Worm (Caenorhabditis elegans) whole organism, L4 larva: ENCODE results near the gene C47E12.14.

Experiments
- F44E2.7 ChIP-seq: fragments of 200-800 bp; sonication (Bioruptor generic); IDR thresholded peaks from 2 replicates; pipeline ENCODE4 v2.1.2; 2022; ENCODE audit warnings: missing genetic modification characterization, missing compliant biosample characterization
- R02D3.7 ChIP-seq: fragments of 150-350 bp; sonication (generic microtip); optimal IDR thresholded peaks from 3 replicates; lab custom pipeline; 2014; ENCODE audit warnings: missing biosample characterization, missing genetic modification characterization
- T20F7.1 ChIP-seq: fragments of 200-800 bp; sonication (Bioruptor generic); optimal IDR thresholded peaks from 2 replicates; lab custom pipeline; 2018; ENCODE audit warnings: mild to moderate bottlenecking, missing genetic modification characterization, missing compliant biosample characterization
- Y48G9A.11 ChIP-seq: fragments of 200-800 bp; sonication (Bioruptor generic); IDR thresholded peaks from 2 replicates; pipeline ENCODE4 v1.3.6; 2022; ENCODE audit warnings: missing genetic modification reagents, missing genetic modification characterization, missing compliant biosample characterization
- Y75B8A.6 ChIP-seq: fragments of 200-800 bp; sonication (Bioruptor generic); IDR thresholded peaks from 2 replicates; pipeline ENCODE4 v1.3.6; 2022; ENCODE audit warnings: missing genetic modification reagents, missing genetic modification characterization, missing compliant biosample characterization
- ZK337.2 ChIP-seq: fragments of 200-800 bp; sonication (Bioruptor generic); IDR thresholded peaks from 2 replicates; pipeline ENCODE4 v1.3.6; 2022; ENCODE audit warnings: missing genetic modification reagents, missing genetic modification characterization, missing compliant biosample characterization
- aly-2 ChIP-seq: sonication (generic microtip); optimal IDR thresholded peaks from 2 replicates; lab custom pipeline; 2018; ENCODE audit warnings: missing biosample characterization, missing genetic modification characterization
- ama-1 ChIP-seq: fragments of 150-350 bp; optimal IDR thresholded peaks from 2 replicates; lab custom pipeline; 2014; ENCODE audit warnings: inconsistent platforms, mixed read lengths
- arid-1 ChIP-seq: fragments of 200-800 bp; sonication (Bioruptor generic); conservative IDR thresholded peaks from 2 replicates; pipeline ENCODE4 v1.3.6; 2022; ENCODE audit warnings: missing genetic modification reagents, missing genetic modification characterization, missing compliant biosample characterization
- ceh-28 ChIP-seq: fragments of 150-350 bp; optimal IDR thresholded peaks from 2 replicates; lab custom pipeline; 2014; ENCODE audit warnings: missing biosample characterization, missing genetic modification reagents, missing genetic modification characterization
- daf-12 ChIP-seq: fragments of 150-350 bp; optimal IDR thresholded peaks from 2 replicates; lab custom pipeline; 2014; ENCODE audit warnings: missing biosample characterization, missing genetic modification reagents, missing genetic modification characterization
- daf-19 ChIP-seq: fragments of 200-800 bp; sonication (Bioruptor generic); conservative IDR thresholded peaks from 2 replicates; pipeline ENCODE4 v1.3.6; 2022; ENCODE audit warnings: missing genetic modification characterization, missing compliant biosample characterization
- daf-8 ChIP-seq: fragments of 200-800 bp; sonication (Bioruptor generic); IDR thresholded peaks from 2 replicates; pipeline ENCODE4 v1.3.6; 2022; ENCODE audit warnings: missing genetic modification characterization, missing compliant biosample characterization
- dmd-8 ChIP-seq: fragments of 200-800 bp; sonication (Bioruptor generic); IDR thresholded peaks from 2 replicates; pipeline ENCODE4 v1.3.6; 2022; ENCODE audit warnings: missing genetic modification characterization, missing compliant biosample characterization
- egl-27 ChIP-seq: sonication (generic microtip); optimal IDR thresholded peaks from 3 replicates; lab custom pipeline; 2017; ENCODE audit warnings: missing biosample characterization, missing genetic modification reagents, missing genetic modification characterization
- fkh-10 ChIP-seq: fragments of 150-350 bp; optimal IDR thresholded peaks from 2 replicates; lab custom pipeline; 2014; ENCODE audit warnings: missing biosample characterization, missing genetic modification reagents, missing genetic modification characterization
- gei-8 ChIP-seq: fragments of 200-800 bp; sonication (Bioruptor generic); optimal IDR thresholded peaks from 2 replicates; lab custom pipeline; 2018; ENCODE audit warnings: mild to moderate bottlenecking, missing genetic modification characterization, missing compliant biosample characterization
- hif-1 ChIP-seq, 2 experiments: sonication (generic microtip); optimal IDR thresholded peaks; 2 replicates each; lab custom pipeline; 2016 to 2017; ENCODE audit warnings: missing compliant biosample characterization in 2 of 2, missing genetic modification characterization in 2 of 2, missing genetic modification reagents in 2 of 2, missing genotype in 2 of 2, mild to moderate bottlenecking in 1 of 2
- hlh-11 ChIP-seq: fragments of 200-800 bp; sonication (Bioruptor generic); optimal IDR thresholded peaks from 2 replicates; lab custom pipeline; 2018; ENCODE audit warnings: mild to moderate bottlenecking, missing genetic modification characterization, missing compliant biosample characterization
- hlh-30 ChIP-seq: sonication (generic microtip); optimal IDR thresholded peaks from 2 replicates; lab custom pipeline; 2017; ENCODE audit warnings: antibody characterized with exemption, mild to moderate bottlenecking, missing genetic modification characterization, missing compliant biosample characterization; ENCODE audit not compliant: insufficient read depth
- lim-7 ChIP-seq: fragments of 200-800 bp; sonication (Bioruptor generic); IDR thresholded peaks from 2 replicates; pipeline ENCODE4 v1.3.6; 2022; ENCODE audit warnings: missing genetic modification characterization, missing compliant biosample characterization
- lin-1 ChIP-seq: fragments of 200-800 bp; sonication (Bioruptor generic); IDR thresholded peaks from 2 replicates; pipeline ENCODE4 v1.3.6; 2022; ENCODE audit warnings: missing genetic modification reagents, missing genetic modification characterization, missing compliant biosample characterization
- lin-13 ChIP-seq: fragments of 150-350 bp; optimal IDR thresholded peaks from 2 replicates; lab custom pipeline; 2014; ENCODE audit warnings: missing biosample characterization, missing genetic modification reagents, missing genetic modification characterization
- lin-15B ChIP-seq: fragments of 150-350 bp; sonication (generic microtip); optimal IDR thresholded peaks from 3 replicates; lab custom pipeline; 2014; ENCODE audit warnings: missing biosample characterization, missing genetic modification characterization
- lir-3 ChIP-seq: sonication (generic microtip); optimal IDR thresholded peaks from 2 replicates; lab custom pipeline; 2016; ENCODE audit warnings: mild to moderate bottlenecking, missing genetic modification characterization, missing compliant biosample characterization
- lsy-2 ChIP-seq, 2 experiments: fragments of 150-350 bp in 1 of 2; sonication (generic microtip) in 1 of 2; optimal IDR thresholded peaks; 2 replicates each; lab custom pipeline; 2014 to 2017; ENCODE audit warnings: missing biosample characterization in 2 of 2, missing genetic modification characterization in 2 of 2
- madf-9 ChIP-seq: fragments of 200-800 bp; sonication (Bioruptor generic); conservative IDR thresholded peaks from 2 replicates; pipeline ENCODE4 v1.3.6; 2022; ENCODE audit warnings: missing genetic modification reagents, missing genetic modification characterization, missing compliant biosample characterization
- mdl-1 ChIP-seq, 2 experiments: fragments of 150-350 bp in 1 of 2; sonication (generic microtip) in 1 of 2; optimal IDR thresholded peaks; 2 replicates each; lab custom pipeline; 2014 to 2017; ENCODE audit warnings: missing biosample characterization in 2 of 2, missing genetic modification characterization in 2 of 2
- mep-1 ChIP-seq: fragments of 150-350 bp; sonication (generic microtip); optimal IDR thresholded peaks from 3 replicates; lab custom pipeline; 2014; ENCODE audit warnings: missing biosample characterization, missing genetic modification characterization
- mes-2 ChIP-seq: sonication (generic microtip); optimal IDR thresholded peaks from 2 replicates; lab custom pipeline; 2016; ENCODE audit warnings: missing genotype, mild to moderate bottlenecking, missing genetic modification characterization, missing compliant biosample characterization; ENCODE audit not compliant: poor library complexity, severe bottlenecking
- mxl-3 ChIP-seq: fragments of 200-800 bp; sonication (Bioruptor generic); optimal IDR thresholded peaks from 2 replicates; lab custom pipeline; 2018; ENCODE audit warnings: mild to moderate bottlenecking, missing genetic modification characterization, missing compliant biosample characterization
- nhr-10 ChIP-seq: fragments of 150-350 bp; optimal IDR thresholded peaks from 2 replicates; lab custom pipeline; 2014; ENCODE audit warnings: missing biosample characterization, missing genetic modification characterization
- nhr-102 ChIP-seq: sonication (generic microtip); optimal IDR thresholded peaks from 2 replicates; lab custom pipeline; 2016; ENCODE audit warnings: mild to moderate bottlenecking, missing genetic modification characterization, moderate library complexity, missing compliant biosample characterization
- nhr-41 ChIP-seq: fragments of 200-800 bp; sonication (Bioruptor generic); IDR thresholded peaks from 2 replicates; pipeline ENCODE4 v1.3.6; 2022; ENCODE audit warnings: missing genetic modification reagents, missing genetic modification characterization, missing compliant biosample characterization
- pqm-1 ChIP-seq: sonication (generic microtip); optimal IDR thresholded peaks from 2 replicates; lab custom pipeline; 2017; ENCODE audit warnings: missing biosample characterization, missing genetic modification characterization
- rbr-2 ChIP-seq: sonication (generic microtip); optimal IDR thresholded peaks from 2 replicates; lab custom pipeline; 2016; ENCODE audit warnings: missing genotype, missing genetic modification characterization, missing compliant biosample characterization
- skn-1 ChIP-seq: fragments of 150-350 bp; optimal IDR thresholded peaks from 2 replicates; lab custom pipeline; 2014; ENCODE audit warnings: missing biosample characterization, missing genetic modification characterization
- snpc-1.2 ChIP-seq: fragments of 200-800 bp; sonication (Bioruptor generic); IDR thresholded peaks from 2 replicates; pipeline ENCODE4 v1.3.6; 2022; ENCODE audit warnings: missing genetic modification reagents, missing genetic modification characterization, missing compliant biosample characterization
- unc-130 ChIP-seq: sonication (generic microtip); optimal IDR thresholded peaks from 2 replicates; lab custom pipeline; 2016; ENCODE audit warnings: missing genetic modification reagents, missing genetic modification characterization, missing compliant biosample characterization
- unc-62 ChIP-seq, 3 experiments: fragments of 150-350 bp in 1 of 3; sonication (generic microtip); optimal IDR thresholded peaks in 2 of 3; peaks in 1 of 3; 1 replicate in 1 of 3; 2 replicates in 2 of 3; lab custom pipeline; 2014 to 2017; ENCODE audit warnings: missing biosample characterization in 3 of 3, missing genetic modification characterization in 3 of 3, missing genetic modification reagents in 3 of 3, missing genotype in 1 of 3
- zag-1 ChIP-seq: fragments of 150-350 bp; optimal IDR thresholded peaks from 2 replicates; lab custom pipeline; 2014; ENCODE audit warnings: missing biosample characterization, missing genetic modification characterization
- zfp-3 ChIP-seq: fragments of 200-800 bp; sonication (Bioruptor generic); conservative IDR thresholded peaks from 2 replicates; pipeline ENCODE4 v1.3.6; 2022; ENCODE audit warnings: missing genetic modification reagents, missing genetic modification characterization, missing compliant biosample characterization
- zip-2 ChIP-seq: fragments of 150-350 bp; optimal IDR thresholded peaks from 2 replicates; lab custom pipeline; 2014; ENCODE audit warnings: missing biosample characterization, missing genetic modification characterization
- ztf-11 ChIP-seq: fragments of 150-350 bp; optimal IDR thresholded peaks from 2 replicates; lab custom pipeline; 2014; ENCODE audit warnings: missing biosample characterization, missing genetic modification characterization

Gene C47E12.14

ce11 chrIV:10006792-10007191 is 30.6 kb upstream of the C47E12.14 start, which contains the start of gene C47E12.13:
Gene C47E12.13 (minus strand): TSS chrIV:10006892.
- TF ChIP-seq aly-2 (tag; lab: Kevin White, UChicago): no peak
- no peak for TF ChIP-seq mxl-3 (GFP tag; lab: Kevin White, UChicago)
- no peak for TF ChIP-seq ztf-11 (tag; lab: Kevin White, UChicago)
- TF ChIP-seq mes-2 (tag; lab: Kevin White, UChicago): no peak
- no peak for TF ChIP-seq hlh-30 (tag; lab: Kevin White, UChicago)
- no peak for TF ChIP-seq nhr-41 (GFP tag; lab: Robert Waterston, UW)
- no peak for TF ChIP-seq lir-3 (tag; lab: Kevin White, UChicago)
- TF ChIP-seq mep-1 (tag; lab: Kevin White, UChicago): no peak
- no peak for TF ChIP-seq daf-8 (GFP tag; lab: Robert Waterston, UW)
- TF ChIP-seq mdl-1 (tag; optimal IDR thresholded peaks at IDR 0.05; lab: Kevin White, UChicago): no peak
- no peak for TF ChIP-seq Y75B8A.6 (GFP tag; lab: Robert Waterston, UW)
- TF ChIP-seq rbr-2: no peak
- TF ChIP-seq ceh-28 (tag; lab: Kevin White, UChicago): no peak
- TF ChIP-seq lim-7 (GFP tag; lab: Robert Waterston, UW): no peak
- TF ChIP-seq hlh-11 (tag; lab: Kevin White, UChicago): no peak
- no peak for TF ChIP-seq unc-130
- TF ChIP-seq R02D3.7 (tag; lab: Kevin White, UChicago): no peak

DNA sequence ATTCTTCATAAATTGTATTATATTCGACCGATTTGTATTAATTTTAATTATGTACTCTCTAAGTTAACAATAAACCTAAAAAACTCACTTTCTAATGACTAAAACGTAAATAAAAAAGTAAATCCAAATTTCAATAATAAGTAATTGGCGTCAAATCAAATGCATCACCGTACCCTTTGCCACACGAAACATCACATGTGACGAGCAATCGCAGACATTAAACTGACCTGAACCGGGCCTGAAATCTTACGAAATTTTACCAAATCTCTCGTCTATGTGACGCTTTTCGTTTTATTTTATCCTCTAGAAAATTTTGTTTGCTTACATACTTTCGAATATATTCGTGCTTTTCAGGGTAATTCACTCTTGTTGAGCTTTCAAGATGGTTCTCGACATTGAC is 27.2 kb upstream of the C47E12.14 start, which contains the start of the genes C47E12.2 and sars-1:
C47E12.2 (minus strand) TSS at position 131 of the 400 bp plus-strand sequence.
sars-1 (plus strand) TSS at position 355 of the 400 bp plus-strand sequence.
- TF ChIP-seq mes-2 (tag; lab: Kevin White, UChicago) (peak; percentile 44), F44E2.7 (no peak), lsy-2 (tag; optimal IDR thresholded peaks at IDR 0.05; lab: Kevin White, UChicago) (peak in 1 of 2 experiments; percentile 90), zip-2 (tag; lab: Kevin White, UChicago) (peak; percentile 86), lin-15B (tag; lab: Kevin White, UChicago) (no peak)

DNA sequence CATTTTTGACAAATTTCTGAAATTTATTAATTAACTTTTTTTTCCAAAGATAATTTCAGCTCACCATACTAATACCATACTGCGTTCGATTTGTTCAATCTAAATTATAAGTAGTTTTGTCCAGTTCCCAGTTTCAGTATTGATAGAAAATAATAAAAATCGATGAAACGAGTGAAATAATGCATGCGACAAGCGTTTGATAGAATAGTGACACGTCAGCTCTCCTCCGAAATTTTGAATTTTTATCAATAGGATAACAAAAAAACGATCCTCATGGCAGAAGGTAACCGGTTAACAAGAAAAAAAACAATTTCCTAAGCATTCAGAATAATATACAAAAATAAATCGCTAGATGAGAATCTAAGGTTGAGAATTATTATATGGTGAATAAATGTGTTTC is 25.6 kb upstream of the C47E12.14 start, which contains the start of gene C47E12.3:
C47E12.3 (minus strand) TSS at position 101 of the 400 bp plus-strand sequence.
- no peak for TF ChIP-seq gei-8 (GFP tag; lab: Kevin White, UChicago)
- no peak for TF ChIP-seq lin-1 (GFP tag; lab: Robert Waterston, UW)
- no peak for TF ChIP-seq daf-12
- no peak for TF ChIP-seq T20F7.1 (GFP tag; lab: Kevin White, UChicago)
- no peak for TF ChIP-seq snpc-1.2 (GFP tag; lab: Robert Waterston, UW)
- TF ChIP-seq Y48G9A.11 (GFP tag; lab: Robert Waterston, UW): no peak
- no peak for TF ChIP-seq zfp-3 (GFP tag; lab: Robert Waterston, UW)
- no peak for TF ChIP-seq daf-19

- TF ChIP-seq nhr-102 (tag; lab: Kevin White, UChicago) (no peak), lir-3 (tag; lab: Kevin White, UChicago) (no peak), nhr-10 (no peak), lsy-2 (tag; optimal IDR thresholded peaks at IDR 0.05; lab: Kevin White, UChicago) (peak in 1 of 2 experiments; percentile 57), egl-27 (tag; lab: Kevin White, UChicago) (no peak), lin-13 (no peak), zag-1 (no peak), hif-1 (tag; optimal IDR thresholded peaks at IDR 0.05; lab: Kevin White, UChicago) (peak in 1 of 2 experiments; percentile 13), ama-1 (no peak), unc-62 (GFP tag; optimal IDR thresholded peaks at IDR 0.05 in 1 of 2; lab: Kevin White, UChicago) (no peak), unc-62 (tag; optimal IDR thresholded peaks at IDR 0.05; lab: Kevin White, UChicago) (no peak), ZK337.2 (GFP tag; lab: Robert Waterston, UW) (no peak), skn-1 (tag; lab: Kevin White, UChicago) (no peak), arid-1 (GFP tag; lab: Robert Waterston, UW) (0 out of 2 replicates have a peak, but pooled peaks have one; percentile 4), madf-9 (GFP tag; lab: Robert Waterston, UW) (no peak), ztf-11 (tag; lab: Kevin White, UChicago) (no peak), dmd-8 (GFP tag; lab: Robert Waterston, UW) (no peak), pqm-1 (peak; percentile 6), fkh-10 (GFP tag; lab: Kevin White, UChicago) (no peak)
Measured at ce11 chrIV:9998487-9999218, 22.5 kb upstream of the C47E12.14 start, which contains the start of gene pyp-1. Gene pyp-1 (minus strand): TSS chrIV:9998925.
